Fruit fly (Drosophila melanogaster) whole organism, embryonic: Measurements from ENCODE around the gene Mis12.
A peak's percentile ranks its signal among the peaks of the same experiment; 100 is the strongest.

Experiments
- Atf6 ChIP-seq: fragments of 200-800 bp; sonication (Bioruptor generic); IDR thresholded peaks from 2 replicates; pipeline ENCODE4 v1.3.6; 2022; ENCODE audit warnings: missing biosample characterization, missing genetic modification characterization
- Awh ChIP-seq: fragments of 200-800 bp; sonication (Bioruptor generic); IDR thresholded peaks from 2 replicates; pipeline ENCODE4, ENCODE4 v1.3.6; 2022; ENCODE audit warnings: missing biosample characterization, missing genetic modification characterization
- CG10267 ChIP-seq: fragments of 200-800 bp; sonication (Bioruptor generic); optimal IDR thresholded peaks from 2 replicates; lab custom pipeline; 2018; ENCODE audit warnings: missing biosample characterization, mild to moderate bottlenecking, missing genetic modification characterization, moderate library complexity
- CG11723 ChIP-seq: fragments of 200-800 bp; sonication (Bioruptor generic); optimal IDR thresholded peaks from 2 replicates; lab custom pipeline; 2017; ENCODE audit warnings: missing biosample characterization, mild to moderate bottlenecking, missing genetic modification characterization
- CG13775 ChIP-seq: fragments of 200-800 bp; sonication (Bioruptor generic); optimal IDR thresholded peaks from 3 replicates; lab custom pipeline; 2017; ENCODE audit warnings: missing biosample characterization, mild to moderate bottlenecking, missing genetic modification characterization
- CG14050 ChIP-seq: fragments of 200-800 bp; sonication (Bioruptor generic); IDR thresholded peaks from 3 replicates; pipeline ENCODE4 v1.3.6; 2022; ENCODE audit warnings: missing biosample characterization, missing genetic modification characterization
- CG14710 ChIP-seq: fragments of 200-800 bp; sonication (Bioruptor generic); optimal IDR thresholded peaks from 3 replicates; lab custom pipeline; 2019; ENCODE audit warnings: missing biosample characterization, mild to moderate bottlenecking, missing genetic modification characterization, moderate library complexity
- CG1529 ChIP-seq: fragments of 200-800 bp; sonication (Bioruptor generic); optimal IDR thresholded peaks from 3 replicates; lab custom pipeline; 2018; ENCODE audit warnings: missing biosample characterization, missing genetic modification characterization
- CG17829 ChIP-seq: fragments of 200-800 bp; optimal IDR thresholded peaks from 2 replicates; lab custom pipeline; 2019; ENCODE audit warnings: missing biosample characterization, mild to moderate bottlenecking, missing genetic modification characterization, moderate library complexity
- CG2129 ChIP-seq: fragments of 200-800 bp; sonication (Bioruptor generic); IDR thresholded peaks from 2 replicates; pipeline ENCODE4 v1.3.6; 2022; ENCODE audit warnings: missing biosample characterization, missing genetic modification characterization; ENCODE audit not compliant: partially characterized antibody
- CG2875 ChIP-seq: fragments of 200-800 bp; sonication (Bioruptor generic); optimal IDR thresholded peaks from 2 replicates; lab custom pipeline; 2017; ENCODE audit warnings: missing biosample characterization, mild to moderate bottlenecking, missing genetic modification characterization, missing genetic modification reagents
- CG2889 ChIP-seq: fragments of 200-800 bp; sonication (Bioruptor generic); IDR thresholded peaks from 3 replicates; pipeline ENCODE4 v1.3.6; 2022; ENCODE audit warnings: missing biosample characterization, missing genetic modification characterization
- CG3065 ChIP-seq: fragments of 200-800 bp; sonication (Bioruptor generic); optimal IDR thresholded peaks from 2 replicates; lab custom pipeline; 2016; ENCODE audit warnings: missing biosample characterization, missing genetic modification characterization
- CG31441 ChIP-seq: fragments of 200-800 bp; sonication (Bioruptor generic); IDR thresholded peaks from 2 replicates; pipeline ENCODE4 v1.3.6; 2022; ENCODE audit warnings: missing biosample characterization, missing genetic modification characterization
- CG32767 ChIP-seq: fragments of 200-800 bp; sonication (Bioruptor generic); IDR thresholded peaks from 2 replicates; pipeline ENCODE4 v1.3.6; 2022; ENCODE audit warnings: missing biosample characterization, missing genetic modification characterization
- CG42726 ChIP-seq: fragments of 200-800 bp; sonication (Bioruptor generic); IDR thresholded peaks from 2 replicates; pipeline ENCODE4 v1.3.6; 2022; ENCODE audit warnings: missing biosample characterization, missing genetic modification characterization; ENCODE audit not compliant: partially characterized antibody
- CG4282 ChIP-seq: fragments of 200-800 bp; sonication (Bioruptor generic); optimal IDR thresholded peaks from 2 replicates; lab custom pipeline; 2016; ENCODE audit warnings: missing biosample characterization, missing genetic modification characterization
- CG9215 ChIP-seq: fragments of 200-800 bp; sonication (Bioruptor generic); IDR thresholded peaks from 2 replicates; pipeline ENCODE4 v1.3.6; 2022; ENCODE audit warnings: missing biosample characterization, missing genetic modification characterization
- CG9932 ChIP-seq: fragments of 200-800 bp; sonication (Bioruptor generic); IDR thresholded peaks from 2 replicates; pipeline ENCODE4 v1.3.6; 2022; ENCODE audit warnings: missing biosample characterization, missing genetic modification characterization
- Chrac-16 ChIP-seq: fragments of 200-800 bp; sonication (Bioruptor generic); optimal IDR thresholded peaks from 3 replicates; lab custom pipeline; 2016; ENCODE audit warnings: missing biosample characterization, missing genetic modification characterization
- CoRest ChIP-seq: fragments of 200-800 bp; sonication (Bioruptor generic); optimal IDR thresholded peaks from 3 replicates; lab custom pipeline; 2018; ENCODE audit warnings: missing biosample characterization, mild to moderate bottlenecking, missing genetic modification characterization, moderate library complexity
- Ets65A ChIP-seq: fragments of 200-800 bp; sonication (Bioruptor generic); peaks from one replicate; lab custom pipeline; 2016; ENCODE audit warnings: missing biosample characterization, missing genetic modification characterization
- Fer3 ChIP-seq: fragments of 200-800 bp; sonication (Bioruptor generic); optimal IDR thresholded peaks from 2 replicates; lab custom pipeline; 2018; ENCODE audit warnings: missing biosample characterization, mild to moderate bottlenecking, missing genetic modification characterization, moderate library complexity
- Hmr ChIP-seq: fragments of 200-800 bp; sonication (Bioruptor generic); optimal IDR thresholded peaks from 3 replicates; lab custom pipeline; 2017; ENCODE audit warnings: mild to moderate bottlenecking, missing biosample characterization, missing genetic modification reagents, missing genetic modification characterization
- Meics ChIP-seq: fragments of 200-800 bp; sonication (Bioruptor generic); optimal IDR thresholded peaks from 2 replicates; lab custom pipeline; 2017; ENCODE audit warnings: missing biosample characterization, mild to moderate bottlenecking, missing genetic modification characterization
- Mrtf ChIP-seq: fragments of 200-800 bp; sonication (Bioruptor generic); IDR thresholded peaks from 3 replicates; pipeline ENCODE4 v1.3.6; 2022; ENCODE audit warnings: missing biosample characterization, missing genetic modification characterization
- NC2α ChIP-seq: fragments of 200-800 bp; sonication (Bioruptor generic); optimal IDR thresholded peaks from 2 replicates; lab custom pipeline; 2016; ENCODE audit warnings: missing biosample characterization, missing genetic modification characterization
- Neu2 ChIP-seq: fragments of 200-800 bp; sonication (Bioruptor generic); optimal IDR thresholded peaks from 3 replicates; lab custom pipeline; 2016; ENCODE audit warnings: missing biosample characterization, missing genetic modification characterization, borderline replicate concordance
- Opbp ChIP-seq: fragments of 200-800 bp; sonication (Bioruptor generic); IDR thresholded peaks from 3 replicates; pipeline ENCODE4 v1.3.6; 2022; ENCODE audit warnings: missing biosample characterization, missing genetic modification characterization; ENCODE audit not compliant: partially characterized antibody
- Sry-δ ChIP-seq: fragments of 200-800 bp; sonication (Bioruptor generic); optimal IDR thresholded peaks from 2 replicates; lab custom pipeline; 2016; ENCODE audit warnings: missing biosample characterization, missing genetic modification characterization
- cad ChIP-seq: fragments of >200 bp; optimal IDR thresholded peaks from 2 replicates; lab custom pipeline; 2017; ENCODE audit warnings: missing biosample characterization, missing genetic modification characterization
- cg ChIP-seq: fragments of 200-800 bp; sonication (Bioruptor generic); optimal IDR thresholded peaks from 3 replicates; lab custom pipeline; 2019; ENCODE audit warnings: missing biosample characterization, mild to moderate bottlenecking, missing genetic modification characterization, moderate library complexity
- chm ChIP-seq: fragments of 200-800 bp; sonication (Bioruptor generic); IDR thresholded peaks from 2 replicates; pipeline ENCODE4 v1.3.6; 2022; ENCODE audit warnings: missing biosample characterization, missing genetic modification characterization
- crp ChIP-seq, 2 experiments: fragments of 200-800 bp; sonication (Bioruptor generic); optimal IDR thresholded peaks; 2 replicates in 1 of 2; 3 replicates in 1 of 2; lab custom pipeline; 2017; ENCODE audit warnings: missing biosample characterization in 2 of 2, missing genetic modification characterization in 2 of 2, mild to moderate bottlenecking in 1 of 2, moderate library complexity in 1 of 2
- da ChIP-seq: fragments of 200-800 bp; sonication (Bioruptor generic); optimal IDR thresholded peaks from 2 replicates; lab custom pipeline; 2016; ENCODE audit warnings: missing biosample characterization, missing genetic modification characterization
- dpn ChIP-seq, 2 experiments: fragments of 200-800 bp; sonication (Bioruptor generic); optimal IDR thresholded peaks; 3 replicates each; lab custom pipeline; 2016; ENCODE audit warnings: missing biosample characterization in 2 of 2, missing genetic modification characterization in 2 of 2
- exex ChIP-seq: fragments of 200-800 bp; sonication (Bioruptor generic); optimal IDR thresholded peaks from 4 replicates; lab custom pipeline; 2018; ENCODE audit warnings: missing biosample characterization, mild to moderate bottlenecking, missing genetic modification characterization, moderate library complexity
- fru ChIP-seq: fragments of >200 bp; optimal IDR thresholded peaks from 2 replicates; lab custom pipeline; 2017
- hb ChIP-seq: fragments of 200-800 bp; sonication (Bioruptor generic); IDR thresholded peaks from 3 replicates; pipeline ENCODE4 v1.3.6; 2022; ENCODE audit warnings: missing biosample characterization, missing genetic modification characterization; ENCODE audit not compliant: partially characterized antibody
- hbn ChIP-seq: fragments of 200-800 bp; sonication (Bioruptor generic); IDR thresholded peaks from 2 replicates; pipeline ENCODE4 v1.3.6; 2022; ENCODE audit warnings: missing biosample characterization, missing genetic modification characterization; ENCODE audit not compliant: partially characterized antibody
- mam ChIP-seq: fragments of 200-800 bp; sonication (Bioruptor generic); optimal IDR thresholded peaks from 3 replicates; lab custom pipeline; 2016; ENCODE audit warnings: missing biosample characterization, missing genetic modification characterization
- org-1 ChIP-seq: fragments of 200-800 bp; sonication (Bioruptor generic); optimal IDR thresholded peaks from 2 replicates; lab custom pipeline; 2017; ENCODE audit warnings: missing biosample characterization, missing genetic modification characterization
- pros ChIP-seq: fragments of 200-800 bp; sonication (Bioruptor generic); optimal IDR thresholded peaks from 3 replicates; lab custom pipeline; 2019; ENCODE audit warnings: missing biosample characterization, mild to moderate bottlenecking, missing genetic modification characterization, moderate library complexity
- ro ChIP-seq: fragments of 200-800 bp; sonication (Bioruptor generic); IDR thresholded peaks from 2 replicates; pipeline ENCODE4 v1.3.6; 2022; ENCODE audit warnings: missing biosample characterization, missing genetic modification characterization
- row ChIP-seq: fragments of 200-800 bp; sonication (Bioruptor generic); IDR thresholded peaks from 3 replicates; pipeline ENCODE4 v1.3.6; 2022; ENCODE audit warnings: missing biosample characterization, missing genetic modification characterization
- so ChIP-seq: fragments of 200-800 bp; sonication (Bioruptor generic); IDR thresholded peaks from 3 replicates; pipeline ENCODE4 v1.3.6; 2022; ENCODE audit warnings: missing biosample characterization, missing genetic modification characterization
- sob ChIP-seq: fragments of 200-800 bp; sonication (Bioruptor generic); IDR thresholded peaks from 2 replicates; pipeline ENCODE4 v1.3.6; 2022; ENCODE audit warnings: missing biosample characterization, missing genetic modification characterization
- sug ChIP-seq: fragments of 200-800 bp; optimal IDR thresholded peaks from 2 replicates; lab custom pipeline; 2019; ENCODE audit warnings: missing biosample characterization, mild to moderate bottlenecking, missing genetic modification characterization, moderate library complexity

The Mis12 gene

dm6 chr3L:6964488-6965152, 4.2 kb downstream of the Mis12 start, which contains the start of gene sgl (continued):
- TF ChIP-seq pros (peak; percentile 15), Neu2 (GFP tag; lab: Kevin White, UChicago) (no peak), hb (GFP tag; lab: Robert Waterston, UW) (no peak), NC2α (GFP tag; lab: Kevin White, UChicago) (peak; percentile 30), dpn (GFP tag; optimal IDR thresholded peaks at IDR 0.05; lab: Kevin White, UChicago) (peak in 1 of 2 experiments; percentile 42), CG32767 (no peak), hbn (GFP tag; lab: Robert Waterston, UW) (0 out of 2 replicates have a peak, but pooled peaks have one; percentile 23), sob (GFP tag; lab: Robert Waterston, UW) (peak; percentile 63; the same call in 1 of the 2 replicates), Awh (GFP tag; lab: Robert Waterston, UW) (0 out of 2 replicates have a peak, but pooled peaks have one; percentile 25), CoRest (peak; percentile 29), CG17829 (tag; lab: Kevin White, UChicago) (peak; percentile 67), fru (lab: Kevin White, UChicago) (no peak), Opbp (GFP tag; lab: Robert Waterston, UW) (peak; percentile 76), Fer3 (tag; lab: Kevin White, UChicago) (peak; percentile 27), CG11723 (GFP tag; lab: Kevin White, UChicago) (peak; percentile 43), CG2129 (GFP tag; lab: Robert Waterston, UW) (no peak; the same call in 1 of the 2 replicates), Hmr (GFP tag; lab: Kevin White, UChicago) (peak; percentile 81), Chrac-16 (no peak), CG42726 (peak; percentile 82), CG2889 (GFP tag; lab: Robert Waterston, UW) (no peak), CG10267 (tag; lab: Kevin White, UChicago) (peak; percentile 70), Atf6 (GFP tag; lab: Robert Waterston, UW) (peak; percentile 42; the same call in 1 of the 2 replicates)

- peak; percentile 63 for TF ChIP-seq CG9932 (GFP tag; lab: Robert Waterston, UW)
- peak; percentile 76 for TF ChIP-seq CG13775
- TF ChIP-seq org-1 (GFP tag; lab: Kevin White, UChicago) = peak; percentile 82
- peak; percentile 77 for TF ChIP-seq CG1529 (GFP tag; lab: Kevin White, UChicago)
- TF ChIP-seq Ets65A (GFP tag; lab: Kevin White, UChicago) = peak; percentile 95
- TF ChIP-seq cg (GFP tag; lab: Kevin White, UChicago) = peak; percentile 86
- peak; percentile 90 for TF ChIP-seq row (GFP tag; lab: Robert Waterston, UW)
- TF ChIP-seq da = no peak
- peak; percentile 79 for TF ChIP-seq mam
- peak; percentile 32 for TF ChIP-seq Sry-δ
- peak; percentile 66; the same call in 2 of the 3 replicates for TF ChIP-seq CG14050 (GFP tag; lab: Robert Waterston, UW)
- no peak for TF ChIP-seq exex (tag; lab: Kevin White, UChicago)
- TF ChIP-seq CG9215 (GFP tag; lab: Robert Waterston, UW) = peak; percentile 58; the same call in 1 of the 2 replicates
- TF ChIP-seq crp (GFP tag; optimal IDR thresholded peaks at IDR 0.05; lab: Kevin White, UChicago) = peak in 1 of 2 experiments; percentile 19
- no peak for TF ChIP-seq cad (GFP tag; lab: Kevin White, UChicago)
- peak; percentile 79 for TF ChIP-seq CG2875 (GFP tag; lab: Kevin White, UChicago)
- peak; percentile 81 for TF ChIP-seq Meics (GFP tag; lab: Kevin White, UChicago)
- no peak for TF ChIP-seq CG4282 (GFP tag; lab: Kevin White, UChicago)
- TF ChIP-seq CG31441 (GFP tag; lab: Robert Waterston, UW) = peak; percentile 81
- TF ChIP-seq CG3065 (GFP tag; lab: Kevin White, UChicago) = peak; percentile 69
- TF ChIP-seq sug = no peak
- no peak for TF ChIP-seq ro (GFP tag; lab: Robert Waterston, UW)
- peak; percentile 70; the same call in 1 of the 3 replicates for TF ChIP-seq so (GFP tag; lab: Robert Waterston, UW)
- TF ChIP-seq Mrtf (GFP tag; lab: Robert Waterston, UW) = peak; percentile 77
- TF ChIP-seq CG14710 = peak; percentile 80
- TF ChIP-seq chm = peak; percentile 58; the same call in 1 of the 2 replicates
- TF ChIP-seq CG32767 = peak; percentile 67
These were observed 4.9 kb downstream of the Mis12 start for dm6 chr3L:6963792-6964487.
